Fruit fly (Drosophila melanogaster): ENCODE measurements around the gene Sh.

Sh gene

DNA sequence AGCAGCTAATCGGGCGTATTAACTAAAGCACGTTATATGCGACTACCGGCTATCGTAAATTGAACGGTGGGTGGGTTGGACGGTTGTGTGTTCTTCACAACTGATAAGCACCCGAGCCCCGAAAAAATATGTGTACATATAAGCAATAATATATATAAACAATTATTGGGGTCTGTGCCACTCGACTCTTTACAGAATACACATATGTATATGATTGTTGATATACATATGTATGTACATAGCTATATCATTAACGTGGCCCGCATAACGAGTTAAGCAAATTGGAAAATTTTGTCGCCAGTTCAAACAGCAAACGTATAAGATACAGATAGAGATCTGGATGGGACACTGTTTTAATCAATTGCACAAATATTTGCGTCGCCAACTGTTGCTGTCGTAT lies 19.6 kb upstream of the Sh start (continued):
- TF ChIP-seq wek (GFP tag; optimal IDR thresholded peaks at IDR 0.05): peak; percentile 47
- TF ChIP-seq Lpt (GFP tag; optimal IDR thresholded peaks at IDR 0.05): no peak
- TF ChIP-seq Mes4 (GFP tag; optimal IDR thresholded peaks at IDR 0.05): no peak
- no peak for TF ChIP-seq ap (GFP tag; IDR thresholded peaks at IDR 0.05)
- no peak for TF ChIP-seq sim (GFP tag; IDR thresholded peaks at IDR 0.05)
- TF ChIP-seq CG3847 (GFP tag; IDR thresholded peaks at IDR 0.05): no peak
- no peak for TF ChIP-seq Dp (GFP tag; optimal IDR thresholded peaks at IDR 0.05)
- no peak for TF ChIP-seq B-H1 (GFP tag; IDR thresholded peaks at IDR 0.05)
- TF ChIP-seq CG17568 (GFP tag; optimal IDR thresholded peaks at IDR 0.05): no peak
- no peak for TF ChIP-seq Six4 (GFP tag; optimal IDR thresholded peaks at IDR 0.05)
- TF ChIP-seq Mad (GFP tag; optimal IDR thresholded peaks at IDR 0.05): no peak
- TF ChIP-seq CG1792 (GFP tag; optimal IDR thresholded peaks at IDR 0.05): no peak
- peak; percentile 72 for TF ChIP-seq CG10543 (GFP tag; optimal IDR thresholded peaks at IDR 0.05)
- TF ChIP-seq stwl (tag; optimal IDR thresholded peaks at IDR 0.05): no peak
- TF ChIP-seq Hey (tag; optimal IDR thresholded peaks at IDR 0.05): peak; percentile 43
- no peak for TF ChIP-seq Nf-YB (GFP tag; optimal IDR thresholded peaks at IDR 0.05)
- no peak for TF ChIP-seq bsh (GFP tag; optimal IDR thresholded peaks at IDR 0.05)
- peak; percentile 80 for TF ChIP-seq CG13296 (GFP tag; optimal IDR thresholded peaks at IDR 0.05)
- no peak for TF ChIP-seq aop (GFP tag; IDR thresholded peaks at IDR 0.05)
- no peak for TF ChIP-seq CG12391 (tag; optimal IDR thresholded peaks at IDR 0.05)
- no peak for TF ChIP-seq CG17612 (GFP tag; IDR thresholded peaks at IDR 0.05)
- no peak for TF ChIP-seq Gug (GFP tag; IDR thresholded peaks at IDR 0.05)
- TF ChIP-seq Sry-δ (GFP tag; optimal IDR thresholded peaks at IDR 0.05): no peak
- TF ChIP-seq NC2α (GFP tag; optimal IDR thresholded peaks at IDR 0.05): no peak
- no peak for TF ChIP-seq cas (GFP tag; IDR thresholded peaks at IDR 0.05)
- no peak for TF ChIP-seq corto (GFP tag; optimal IDR thresholded peaks at IDR 0.05)
- no peak for TF ChIP-seq esg (GFP tag; conservative IDR thresholded peaks at IDR 0.05)
- TF ChIP-seq CG10209 (GFP tag; optimal IDR thresholded peaks at IDR 0.05): peak; percentile 5
- peak; percentile 53; the same call in 1 of the 3 replicates for TF ChIP-seq ci (GFP tag; IDR thresholded peaks at IDR 0.05)
- TF ChIP-seq Kr (GFP tag; optimal IDR thresholded peaks at IDR 0.05): no peak
- TF ChIP-seq CG31224 (GFP tag; IDR thresholded peaks at IDR 0.05): no peak
- TF ChIP-seq CG13123 (GFP tag; optimal IDR thresholded peaks at IDR 0.05): no peak
- peak; percentile 36 for TF ChIP-seq Fer3 (tag; optimal IDR thresholded peaks at IDR 0.05)
- TF ChIP-seq CG10654 (GFP tag; optimal IDR thresholded peaks at IDR 0.05): no peak
- TF ChIP-seq Mrtf (GFP tag; IDR thresholded peaks at IDR 0.05): no peak
- no peak for TF ChIP-seq CG18764 (GFP tag; optimal IDR thresholded peaks at IDR 0.05)
- no peak for TF ChIP-seq CG7372 (GFP tag; IDR thresholded peaks at IDR 0.05)
- no peak for TF ChIP-seq crp (GFP tag; optimal IDR thresholded peaks at IDR 0.05)
- TF ChIP-seq Gsc (GFP tag; IDR thresholded peaks at IDR 0.05): no peak
- TF ChIP-seq caup (GFP tag; optimal IDR thresholded peaks at IDR 0.05; ENCODE audit: severe bottlenecking): peak; percentile 63
- TF ChIP-seq Ets65A (GFP tag): no peak
- TF ChIP-seq CG3838 (GFP tag; optimal IDR thresholded peaks at IDR 0.05): no peak
- no peak for TF ChIP-seq D19A (tag; optimal IDR thresholded peaks at IDR 0.05)
- TF ChIP-seq Nf-YA (GFP tag; IDR thresholded peaks at IDR 0.05): no peak
- no peak for TF ChIP-seq Hsf (GFP tag; optimal IDR thresholded peaks at IDR 0.05)
- peak; percentile 50; the same call in 1 of the 2 replicates for TF ChIP-seq CG14014 (GFP tag; IDR thresholded peaks at IDR 0.05)
- TF ChIP-seq gcm2 (GFP tag; optimal IDR thresholded peaks at IDR 0.05): no peak
- TF ChIP-seq Atf-2 (GFP tag; optimal IDR thresholded peaks at IDR 0.05): no peak
- no peak for TF ChIP-seq CG31388 (GFP tag; optimal IDR thresholded peaks at IDR 0.05)
- no peak for TF ChIP-seq CG32772 (GFP tag; IDR thresholded peaks at IDR 0.05)
- TF ChIP-seq CG4404 (GFP tag; IDR thresholded peaks at IDR 0.05): no peak
- TF ChIP-seq chn (GFP tag; optimal IDR thresholded peaks at IDR 0.05): no peak
- TF ChIP-seq Atf6 (GFP tag; IDR thresholded peaks at IDR 0.05): no peak

Data from whole organism, embryonic.